Worm (Caenorhabditis elegans) whole organism, L2 larva: ENCODE results near the gene czw-1.

Source experiments
- C34F6.9 ChIP-seq: fragments of 150-350 bp; optimal IDR thresholded peaks from 2 replicates; lab custom pipeline; 2014; ENCODE audit warnings: missing biosample characterization, missing genetic modification characterization
- F13H6.1 ChIP-seq: sonication (generic microtip); optimal IDR thresholded peaks from 2 replicates; lab custom pipeline; 2016; ENCODE audit warnings: missing genetic modification characterization, missing compliant biosample characterization
- R02D3.7 ChIP-seq: fragments of 150-350 bp; optimal IDR thresholded peaks from 2 replicates; lab custom pipeline; 2014; ENCODE audit warnings: missing biosample characterization, missing genetic modification characterization
- Y55F3AM.14 ChIP-seq: fragments of 200-800 bp; sonication (Bioruptor generic); optimal IDR thresholded peaks from 2 replicates; lab custom pipeline; 2018; ENCODE audit warnings: mild to moderate bottlenecking, missing genetic modification characterization, missing compliant biosample characterization
- ZK546.5 ChIP-seq: sonication (generic microtip); optimal IDR thresholded peaks from 2 replicates; lab custom pipeline; 2017; ENCODE audit warnings: missing biosample characterization, missing genetic modification characterization
- alr-1 ChIP-seq: fragments of 150-350 bp; optimal IDR thresholded peaks from 2 replicates; lab custom pipeline; 2014; ENCODE audit warnings: missing biosample characterization, missing genetic modification characterization
- aly-2 ChIP-seq: fragments of 150-350 bp; optimal IDR thresholded peaks from 2 replicates; lab custom pipeline; 2014; ENCODE audit warnings: missing biosample characterization, missing genetic modification characterization
- ama-1 ChIP-seq: fragments of 150-350 bp; optimal IDR thresholded peaks from 2 replicates; lab custom pipeline; 2018; ENCODE audit warnings: inconsistent platforms
- blmp-1 ChIP-seq: sonication (generic microtip); optimal IDR thresholded peaks from 2 replicates; lab custom pipeline; 2017; ENCODE audit warnings: missing genetic modification characterization, mild to moderate bottlenecking, missing compliant biosample characterization, antibody characterized with exemption, moderate library complexity; ENCODE audit not compliant: insufficient read depth
- ceh-16 ChIP-seq: fragments of 150-350 bp; optimal IDR thresholded peaks from 2 replicates; lab custom pipeline; 2014; ENCODE audit warnings: missing biosample characterization, missing genetic modification characterization
- ceh-82 ChIP-seq: fragments of 150-350 bp; optimal IDR thresholded peaks from 2 replicates; lab custom pipeline; 2014; ENCODE audit warnings: missing biosample characterization, missing genetic modification characterization
- crh-2 ChIP-seq: sonication (generic microtip); optimal IDR thresholded peaks from 2 replicates; lab custom pipeline; 2017; ENCODE audit warnings: missing biosample characterization, missing genetic modification characterization
- dmd-4 ChIP-seq: sonication (generic microtip); optimal IDR thresholded peaks from 2 replicates; lab custom pipeline; 2017; ENCODE audit warnings: missing biosample characterization, missing genetic modification characterization
- egl-27 ChIP-seq: sonication (generic microtip); optimal IDR thresholded peaks from 3 replicates; lab custom pipeline; 2017; ENCODE audit warnings: missing biosample characterization, missing genetic modification reagents, missing genetic modification characterization
- elt-1 ChIP-seq: fragments of 150-350 bp; optimal IDR thresholded peaks from 2 replicates; lab custom pipeline; 2014; ENCODE audit warnings: missing biosample characterization, missing genetic modification characterization
- elt-3 ChIP-seq: sonication (generic microtip); optimal IDR thresholded peaks from 2 replicates; lab custom pipeline; 2017; ENCODE audit warnings: missing biosample characterization, missing genetic modification characterization
- fos-1 ChIP-seq: fragments of 150-350 bp; optimal IDR thresholded peaks from 2 replicates; lab custom pipeline; 2014; ENCODE audit warnings: missing biosample characterization, missing genetic modification characterization
- lin-11 ChIP-seq: fragments of 150-350 bp; sonication (generic microtip); optimal IDR thresholded peaks from 2 replicates; lab custom pipeline; 2014; ENCODE audit warnings: missing biosample characterization, missing genetic modification characterization, inconsistent platforms, mixed read lengths
- lin-13 ChIP-seq: fragments of 150-350 bp; optimal IDR thresholded peaks from 2 replicates; lab custom pipeline; 2014; ENCODE audit warnings: missing biosample characterization, missing genetic modification reagents, missing genetic modification characterization
- lin-39 ChIP-seq: fragments of 150-350 bp; optimal IDR thresholded peaks from 2 replicates; lab custom pipeline; 2014; ENCODE audit warnings: missing biosample characterization, missing genetic modification reagents, missing genetic modification characterization
- lsy-2 ChIP-seq, 2 experiments: fragments of 150-350 bp in 1 of 2; sonication (generic microtip) in 1 of 2; optimal IDR thresholded peaks; 2 replicates each; lab custom pipeline; 2014 to 2017; ENCODE audit warnings: missing biosample characterization in 2 of 2, missing genetic modification characterization in 2 of 2
- mab-5 ChIP-seq: fragments of 150-350 bp; optimal IDR thresholded peaks from 2 replicates; lab custom pipeline; 2014; ENCODE audit warnings: missing biosample characterization, missing genetic modification characterization
- mbf-1 ChIP-seq: sonication (generic microtip); optimal IDR thresholded peaks from 2 replicates; lab custom pipeline; 2017; ENCODE audit warnings: missing biosample characterization, missing genetic modification characterization
- mdl-1 ChIP-seq, 2 experiments: fragments of 150-350 bp in 1 of 2; sonication (generic microtip) in 1 of 2; optimal IDR thresholded peaks; 2 replicates each; lab custom pipeline; 2017; ENCODE audit warnings: missing biosample characterization in 2 of 2, missing genetic modification characterization in 2 of 2
- nhr-10 ChIP-seq: sonication (generic microtip); optimal IDR thresholded peaks from 2 replicates; lab custom pipeline; 2017; ENCODE audit warnings: missing biosample characterization, missing genetic modification characterization
- nhr-12 ChIP-seq: fragments of 150-350 bp; optimal IDR thresholded peaks from 2 replicates; lab custom pipeline; 2014; ENCODE audit warnings: missing biosample characterization, missing genetic modification characterization
- nhr-129 ChIP-seq: fragments of 150-350 bp; optimal IDR thresholded peaks from 2 replicates; lab custom pipeline; 2014; ENCODE audit warnings: missing biosample characterization, missing genetic modification characterization
- nhr-21 ChIP-seq: fragments of 150-350 bp; optimal IDR thresholded peaks from 2 replicates; lab custom pipeline; 2014; ENCODE audit warnings: missing biosample characterization, missing genetic modification characterization
- nhr-23 ChIP-seq: fragments of 150-350 bp; optimal IDR thresholded peaks from 2 replicates; lab custom pipeline; 2014; ENCODE audit warnings: missing biosample characterization, missing genetic modification reagents, missing genetic modification characterization
- nhr-237 ChIP-seq: fragments of 150-350 bp; optimal IDR thresholded peaks from 2 replicates; lab custom pipeline; 2014; ENCODE audit warnings: missing biosample characterization, missing genetic modification characterization
- nhr-25 ChIP-seq: fragments of 150-350 bp; sonication (generic microtip); optimal IDR thresholded peaks from 3 replicates; lab custom pipeline; 2014; ENCODE audit warnings: missing biosample characterization, missing genetic modification characterization
- nhr-6 ChIP-seq: fragments of 150-350 bp; optimal IDR thresholded peaks from 2 replicates; lab custom pipeline; 2014; ENCODE audit warnings: missing biosample characterization, missing genetic modification characterization
- nhr-77 ChIP-seq: fragments of 150-350 bp; optimal IDR thresholded peaks from 2 replicates; lab custom pipeline; 2014; ENCODE audit warnings: missing biosample characterization, missing genetic modification characterization
- peb-1 ChIP-seq: fragments of 150-350 bp; optimal IDR thresholded peaks from 2 replicates; lab custom pipeline; 2014; ENCODE audit warnings: missing biosample characterization, missing genetic modification characterization
- sem-4 ChIP-seq: fragments of 150-350 bp; optimal IDR thresholded peaks from 2 replicates; lab custom pipeline; 2014; ENCODE audit warnings: missing biosample characterization, missing genetic modification reagents, missing genetic modification characterization
- skn-1 ChIP-seq: sonication (generic microtip); optimal IDR thresholded peaks from 2 replicates; lab custom pipeline; 2017; ENCODE audit warnings: missing biosample characterization, missing genetic modification characterization
- sma-3 ChIP-seq: sonication (generic microtip); optimal IDR thresholded peaks from 2 replicates; lab custom pipeline; 2016; ENCODE audit warnings: missing genetic modification reagents, missing genetic modification characterization, missing compliant biosample characterization
- sma-9 ChIP-seq, 2 experiments: fragments of 150-350 bp in 1 of 2; sonication (generic microtip) in 1 of 2; optimal IDR thresholded peaks; 2 replicates each; lab custom pipeline; 2014 to 2016; ENCODE audit warnings: missing genetic modification characterization in 2 of 2, mild to moderate bottlenecking in 1 of 2, missing biosample characterization in 1 of 2, missing compliant biosample characterization in 1 of 2, missing genetic modification reagents in 1 of 2, moderate library complexity in 1 of 2
- snpc-4 ChIP-seq: fragments of 150-350 bp; optimal IDR thresholded peaks from 2 replicates; lab custom pipeline; 2014; ENCODE audit warnings: missing biosample characterization, missing genetic modification characterization
- unc-39 ChIP-seq: fragments of 150-350 bp; optimal IDR thresholded peaks from 2 replicates; lab custom pipeline; 2014; ENCODE audit warnings: missing biosample characterization, missing genetic modification characterization
- unc-55 ChIP-seq: fragments of 150-350 bp; sonication (generic microtip); optimal IDR thresholded peaks from 3 replicates; lab custom pipeline; 2014; ENCODE audit warnings: missing biosample characterization, missing genetic modification reagents, missing genetic modification characterization
- unc-62 ChIP-seq: fragments of 150-350 bp; optimal IDR thresholded peaks from 2 replicates; lab custom pipeline; 2014; ENCODE audit warnings: missing biosample characterization, missing genetic modification reagents, missing genetic modification characterization
- zag-1 ChIP-seq: fragments of 150-350 bp; optimal IDR thresholded peaks from 2 replicates; lab custom pipeline; 2014; ENCODE audit warnings: missing biosample characterization, missing genetic modification characterization
- ztf-1 ChIP-seq: fragments of 200-800 bp; sonication (Bioruptor generic); conservative IDR thresholded peaks from 2 replicates; pipeline ENCODE4 v1.3.6; 2022; ENCODE audit warnings: missing genetic modification characterization, missing compliant biosample characterization
- ztf-11 ChIP-seq: sonication (generic microtip); optimal IDR thresholded peaks from 2 replicates; lab custom pipeline; 2017; ENCODE audit warnings: missing biosample characterization, missing genetic modification characterization
- ztf-4 ChIP-seq: fragments of 150-350 bp; optimal IDR thresholded peaks from 2 replicates; lab custom pipeline; 2014; ENCODE audit warnings: missing biosample characterization, missing genetic modification characterization

The czw-1 gene

DNA sequence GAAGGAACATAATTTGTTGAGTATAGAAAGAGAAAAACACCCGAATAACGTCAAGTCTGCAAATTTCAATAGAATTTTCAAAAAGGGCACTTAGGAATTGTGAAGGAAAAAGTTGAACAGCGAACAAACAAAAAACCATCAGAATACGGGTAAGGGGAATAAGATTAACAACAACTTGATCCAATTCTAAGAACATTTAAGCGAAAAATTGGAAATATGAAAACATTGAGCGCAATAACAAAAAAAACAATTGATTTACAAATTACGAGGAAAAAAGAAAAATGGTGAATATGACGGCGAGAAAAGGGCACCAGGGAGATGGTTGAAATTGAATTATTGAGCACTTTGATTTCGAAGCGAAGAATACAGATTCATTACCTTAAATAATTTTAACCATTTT lies 29.7 kb downstream of the czw-1 start:
- TF ChIP-seq zag-1 (tag; lab: Kevin White, UChicago) (no peak), nhr-21 (tag; lab: Kevin White, UChicago) (no peak), ZK546.5 (no peak), egl-27 (tag; lab: Kevin White, UChicago) (no peak), crh-2 (tag; lab: Kevin White, UChicago) (no peak), fos-1 (tag; lab: Kevin White, UChicago) (no peak), F13H6.1 (tag; lab: Kevin White, UChicago) (no peak), elt-3 (no peak), ztf-11 (tag; lab: Kevin White, UChicago) (no peak), nhr-6 (tag; lab: Kevin White, UChicago) (no peak), lin-13 (GFP tag; lab: Kevin White, UChicago) (no peak), ceh-82 (tag; lab: Kevin White, UChicago) (no peak)

ce11 chrIV:7914991-7915390 lies 31.6 kb downstream of the czw-1 start, which contains the start of gene C49H3.4:
Gene C49H3.4 (plus strand): TSS chrIV:7915291.
- TF ChIP-seq nhr-25 (no peak), sma-9 (GFP tag; optimal IDR thresholded peaks at IDR 0.05; lab: Kevin White, UChicago) (no peak), sma-9 (tag; optimal IDR thresholded peaks at IDR 0.05; lab: Kevin White, UChicago) (no peak), nhr-6 (tag; lab: Kevin White, UChicago) (no peak), nhr-129 (tag; lab: Kevin White, UChicago) (no peak), blmp-1 (no peak), dmd-4 (tag; lab: Kevin White, UChicago) (no peak), nhr-23 (tag; lab: Kevin White, UChicago) (no peak), ztf-4 (tag; lab: Kevin White, UChicago) (no peak), mbf-1 (tag; lab: Kevin White, UChicago) (no peak), ama-1 (lab: Kevin White, UChicago) (no peak), egl-27 (tag; lab: Kevin White, UChicago) (no peak), aly-2 (no peak)

DNA sequence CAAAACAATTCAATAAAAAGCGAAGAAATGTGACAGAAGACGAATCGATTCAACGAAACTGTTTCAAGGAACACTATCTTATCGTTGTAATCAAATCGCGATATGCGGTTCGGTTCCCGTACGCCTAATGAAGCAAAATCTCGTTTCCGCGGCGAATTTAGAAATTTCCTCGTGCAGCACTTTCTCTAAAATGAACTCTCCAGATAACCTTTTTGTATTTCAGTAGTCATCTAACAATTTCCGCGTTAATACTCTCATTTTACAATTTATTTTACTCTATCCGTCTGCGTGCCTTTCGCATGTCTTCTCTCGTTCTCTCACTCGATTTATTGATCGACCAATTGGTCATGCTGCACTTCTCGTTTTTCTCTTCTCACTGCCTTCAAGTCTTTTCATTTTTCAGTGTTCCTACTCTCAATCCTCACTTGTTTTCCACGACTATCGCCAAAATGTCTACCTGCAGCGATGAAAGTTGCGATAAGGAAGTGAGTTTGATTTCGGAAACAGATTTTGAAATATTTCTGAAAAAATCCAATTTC lies 36.4 kb downstream of the czw-1 start, which contains the start of the genes npp-27 and ntl-4:
npp-27 (minus strand) TSS at position 51 of the 539 bp plus-strand sequence.
ntl-4 (plus strand) TSS at position 379 of the 539 bp plus-strand sequence.
- TF ChIP-seq Y55F3AM.14 (GFP tag; lab: Kevin White, UChicago) (no peak), lin-11 (tag; lab: Kevin White, UChicago) (no peak), zag-1 (tag; lab: Kevin White, UChicago) (no peak), unc-55 (GFP tag; lab: Kevin White, UChicago) (peak; percentile 41), elt-1 (no peak), unc-62 (GFP tag; lab: Kevin White, UChicago) (no peak), ama-1 (lab: Kevin White, UChicago) (peak; percentile 29), lsy-2 (tag; optimal IDR thresholded peaks at IDR 0.05; lab: Kevin White, UChicago) (peak in 1 of 2 experiments; percentile 38), skn-1 (tag; lab: Kevin White, UChicago) (no peak), ztf-4 (tag; lab: Kevin White, UChicago) (peak; percentile 16), sma-9 (GFP tag; optimal IDR thresholded peaks at IDR 0.05; lab: Kevin White, UChicago) (peak; percentile 26), sma-9 (tag; optimal IDR thresholded peaks at IDR 0.05; lab: Kevin White, UChicago) (no peak), blmp-1 (no peak), C34F6.9 (peak; percentile 72), lin-13 (GFP tag; lab: Kevin White, UChicago) (peak; percentile 22), R02D3.7 (tag; lab: Kevin White, UChicago) (no peak), nhr-25 (peak; percentile 3), unc-39 (no peak), nhr-21 (tag; lab: Kevin White, UChicago) (no peak), snpc-4 (tag; lab: Kevin White, UChicago) (no peak), lin-39 (tag; lab: Kevin White, UChicago) (no peak), nhr-6 (tag; lab: Kevin White, UChicago) (no peak), egl-27 (tag; lab: Kevin White, UChicago) (no peak), mdl-1 (tag; optimal IDR thresholded peaks at IDR 0.05; lab: Kevin White, UChicago) (no peak), ztf-11 (tag; lab: Kevin White, UChicago) (no peak), sma-3 (GFP tag; lab: Kevin White, UChicago) (no peak), alr-1 (tag; lab: Kevin White, UChicago) (no peak), aly-2 (no peak), fos-1 (tag; lab: Kevin White, UChicago) (no peak), nhr-12 (tag; lab: Kevin White, UChicago) (no peak), elt-3 (no peak), mbf-1 (tag; lab: Kevin White, UChicago) (no peak), nhr-77 (tag; lab: Kevin White, UChicago) (no peak), ZK546.5 (no peak), ceh-82 (tag; lab: Kevin White, UChicago) (no peak), crh-2 (tag; lab: Kevin White, UChicago) (peak; percentile 50), nhr-23 (tag; lab: Kevin White, UChicago) (no peak), ztf-1 (GFP tag; lab: Robert Waterston, UW) (no peak), dmd-4 (tag; lab: Kevin White, UChicago) (no peak), peb-1 (tag; lab: Kevin White, UChicago) (no peak), sem-4 (no peak), nhr-10 (tag; lab: Kevin White, UChicago) (no peak), mab-5 (tag; lab: Kevin White, UChicago) (no peak), ceh-16 (tag; lab: Kevin White, UChicago) (no peak), nhr-237 (tag; lab: Kevin White, UChicago) (no peak), F13H6.1 (tag; lab: Kevin White, UChicago) (peak; percentile 13)
